Fruit fly (Drosophila melanogaster) S2 (cell line): Measurements from ENCODE around the gene CG34238.

Experiments used
- CG8478 ChIP-seq: fragments of >200 bp; optimal IDR thresholded peaks from 2 replicates; lab custom pipeline; 2018
- CTCF ChIP-seq, 2 experiments: fragments of >200 bp; optimal IDR thresholded peaks; 2 replicates each; lab custom pipeline; 2018

- TF ChIP-seq CTCF (optimal IDR thresholded peaks at IDR 0.05; lab: Kevin White, UChicago) (no peak), CG8478 (lab: Kevin White, UChicago) (no peak)
These were observed 2.1 kb downstream of the CG34238 start, which contains the start of gene CG14151 for dm6 chr3L:10628384-10628783.
